Worm (Caenorhabditis elegans): ENCODE measurements around the gene C25F9.10.

ce11 chrV:19403619-19404018 is 1.9 kb upstream of the C25F9.10 start:
- no peak for TF ChIP-seq lin-13 (GFP tag; optimal IDR thresholded peaks at IDR 0.05)
- no peak for TF ChIP-seq elt-2 (tag; optimal IDR thresholded peaks at IDR 0.05)
- no peak for TF ChIP-seq snu-23 (GFP tag; optimal IDR thresholded peaks at IDR 0.05)
- no peak for TF ChIP-seq ets-5 (GFP tag; IDR thresholded peaks at IDR 0.05)
- TF ChIP-seq lir-3 (tag; optimal IDR thresholded peaks at IDR 0.05; ENCODE audit: poor library complexity) = no peak
- TF ChIP-seq skn-1 (tag; optimal IDR thresholded peaks at IDR 0.05) = no peak
- no peak for TF ChIP-seq egl-27 (tag; optimal IDR thresholded peaks at IDR 0.05)
- TF ChIP-seq tlp-1 (tag; optimal IDR thresholded peaks at IDR 0.05) = no peak
- no peak for TF ChIP-seq efl-3 (GFP tag; optimal IDR thresholded peaks at IDR 0.05)
- no peak for TF ChIP-seq lsy-2 (tag; optimal IDR thresholded peaks at IDR 0.05)
